Worm (Caenorhabditis elegans) whole organism, early embryonic: ENCODE measurements around the gene fbxo-11.2.

Source experiments
- B0310.2 ChIP-seq: sonication (generic microtip); optimal IDR thresholded peaks from 2 replicates; lab custom pipeline; 2016; ENCODE audit warnings: mild to moderate bottlenecking, missing genetic modification characterization, missing compliant biosample characterization
- F13C5.2 ChIP-seq: sonication (generic microtip); optimal IDR thresholded peaks from 2 replicates; lab custom pipeline; 2017; ENCODE audit warnings: mild to moderate bottlenecking, missing genetic modification characterization, inconsistent platforms, missing compliant biosample characterization
- aly-1 ChIP-seq: sonication (generic microtip); optimal IDR thresholded peaks from 2 replicates; lab custom pipeline; 2016; ENCODE audit warnings: missing genetic modification characterization, missing compliant biosample characterization
- ama-1 ChIP-seq: fragments of 150-350 bp; optimal IDR thresholded peaks from 2 replicates; lab custom pipeline; 2014
- ceh-13 ChIP-seq: fragments of 200-800 bp; sonication (Bioruptor generic); optimal IDR thresholded peaks from 2 replicates; lab custom pipeline; 2018; ENCODE audit warnings: mild to moderate bottlenecking, missing genetic modification characterization, missing compliant biosample characterization
- ceh-36 ChIP-seq: sonication (generic microtip); optimal IDR thresholded peaks from 2 replicates; lab custom pipeline; 2016; ENCODE audit warnings: missing genetic modification characterization, inconsistent platforms, missing compliant biosample characterization
- ets-7 ChIP-seq: sonication (generic microtip); optimal IDR thresholded peaks from 2 replicates; lab custom pipeline; 2016; ENCODE audit warnings: missing genotype, missing genetic modification characterization, missing compliant biosample characterization
- flt-1 ChIP-seq: fragments of 200-800 bp; sonication (Bioruptor generic); IDR thresholded peaks from 2 replicates; pipeline ENCODE4 v1.3.6; 2022; ENCODE audit warnings: missing genetic modification characterization, missing compliant biosample characterization
- hmbx-1 ChIP-seq: sonication (generic microtip); optimal IDR thresholded peaks from 2 replicates; lab custom pipeline; 2016; ENCODE audit warnings: mild to moderate bottlenecking, missing genetic modification characterization, missing compliant biosample characterization
- hmg-4 ChIP-seq: fragments of 200-800 bp; sonication (Bioruptor generic); optimal IDR thresholded peaks from 2 replicates; lab custom pipeline; 2018; ENCODE audit warnings: mild to moderate bottlenecking, missing genetic modification characterization, missing compliant biosample characterization
- hnd-1 ChIP-seq: sonication (generic microtip); optimal IDR thresholded peaks from 2 replicates; lab custom pipeline; 2016; ENCODE audit warnings: missing genetic modification characterization, missing compliant biosample characterization
- pes-1 ChIP-seq: fragments of 200-800 bp; sonication (Bioruptor generic); IDR thresholded peaks from 2 replicates; pipeline ENCODE4 v1.3.6; 2022; ENCODE audit warnings: missing genetic modification reagents, missing genetic modification characterization, missing compliant biosample characterization
- scrt-1 ChIP-seq: fragments of 200-800 bp; sonication (Bioruptor generic); IDR thresholded peaks from 2 replicates; pipeline ENCODE4 v1.3.6; 2022; ENCODE audit warnings: missing genetic modification characterization, missing compliant biosample characterization
- sea-1 ChIP-seq: fragments of 200-800 bp; sonication (Bioruptor generic); conservative IDR thresholded peaks from 2 replicates; pipeline ENCODE4 v1.3.6; 2022; ENCODE audit warnings: missing genetic modification characterization, missing compliant biosample characterization
- tbx-11 ChIP-seq: fragments of 200-800 bp; sonication (Bioruptor generic); IDR thresholded peaks from 2 replicates; pipeline ENCODE4 v1.3.6; 2022; ENCODE audit warnings: missing genetic modification characterization, missing compliant biosample characterization
- tbx-37 ChIP-seq: fragments of 200-800 bp; sonication (Bioruptor generic); conservative IDR thresholded peaks from 2 replicates; pipeline ENCODE4 v1.3.6; 2022; ENCODE audit warnings: missing genetic modification reagents, missing genetic modification characterization, missing compliant biosample characterization
- tra-4 ChIP-seq: sonication (generic microtip); optimal IDR thresholded peaks from 2 replicates; lab custom pipeline; 2017; ENCODE audit warnings: missing genetic modification characterization, missing compliant biosample characterization

The fbxo-11.2 gene

DNA sequence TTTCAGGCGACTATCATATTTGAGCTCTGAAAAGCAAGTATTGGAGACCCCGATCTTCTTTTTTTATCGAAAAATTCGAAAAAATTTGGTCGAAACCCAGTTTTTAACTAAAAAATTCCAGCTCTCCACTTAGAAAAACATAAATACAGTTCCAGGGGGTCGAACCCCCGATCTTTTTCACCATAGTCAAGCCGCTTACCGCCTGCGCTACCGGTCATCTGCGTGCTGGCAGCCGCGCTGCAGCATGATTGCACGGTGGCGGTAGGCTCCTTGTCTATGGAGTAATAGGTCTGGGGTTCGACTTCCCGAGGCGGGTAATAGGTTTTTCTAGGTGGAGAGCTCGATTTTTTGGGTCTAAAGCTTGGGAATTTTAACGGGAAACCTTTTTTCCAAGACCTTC lies 43.3 kb downstream of the fbxo-11.2 start, which contains the start of gene clc-24:
TSS of gene clc-24 (plus strand) at position 263 of the 400 bp plus-strand sequence.
- no peak for TF ChIP-seq tbx-37 (GFP tag; lab: Robert Waterston, UW)
- no peak for TF ChIP-seq hmbx-1 (tag; lab: Kevin White, UChicago)
- no peak for TF ChIP-seq ceh-36 (tag; lab: Kevin White, UChicago)
- TF ChIP-seq F13C5.2 (tag; lab: Kevin White, UChicago) = no peak
- TF ChIP-seq tbx-11 (GFP tag; lab: Robert Waterston, UW) = no peak
- no peak for TF ChIP-seq ceh-13 (GFP tag; lab: Kevin White, UChicago)
- no peak for TF ChIP-seq hnd-1 (tag; lab: Kevin White, UChicago)
- TF ChIP-seq ama-1 (lab: Kevin White, UChicago) = no peak
- TF ChIP-seq ets-7 (tag; lab: Kevin White, UChicago) = no peak
- no peak for TF ChIP-seq tra-4 (tag; lab: Kevin White, UChicago)
- no peak for TF ChIP-seq sea-1
- no peak for TF ChIP-seq aly-1 (tag; lab: Kevin White, UChicago)
- no peak for TF ChIP-seq hmg-4 (GFP tag; lab: Kevin White, UChicago)

DNA sequence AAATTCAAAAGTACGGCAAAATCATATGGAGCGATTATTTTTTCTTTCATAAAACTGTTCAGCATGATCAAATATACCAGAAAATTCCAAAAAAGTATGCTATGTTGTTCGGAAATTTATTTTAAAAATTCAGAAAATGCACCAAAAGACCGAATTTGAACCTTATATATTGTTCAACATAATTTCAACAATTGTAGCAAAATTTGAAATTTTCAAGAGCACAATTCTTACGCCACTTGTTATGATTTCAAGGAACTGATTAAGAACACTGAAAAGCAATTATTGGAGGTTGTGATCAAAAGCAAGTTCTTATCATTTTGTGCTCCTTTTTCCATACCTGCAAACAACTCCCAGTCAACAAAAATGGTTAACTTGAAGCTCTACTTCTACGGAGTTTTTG lies 45.0 kb downstream of the fbxo-11.2 start, which contains the start of gene clc-27:
TSS of gene clc-27 (plus strand) at position 301 of the 400 bp plus-strand sequence.
- no peak for TF ChIP-seq scrt-1 (GFP tag; lab: Robert Waterston, UW)

DNA sequence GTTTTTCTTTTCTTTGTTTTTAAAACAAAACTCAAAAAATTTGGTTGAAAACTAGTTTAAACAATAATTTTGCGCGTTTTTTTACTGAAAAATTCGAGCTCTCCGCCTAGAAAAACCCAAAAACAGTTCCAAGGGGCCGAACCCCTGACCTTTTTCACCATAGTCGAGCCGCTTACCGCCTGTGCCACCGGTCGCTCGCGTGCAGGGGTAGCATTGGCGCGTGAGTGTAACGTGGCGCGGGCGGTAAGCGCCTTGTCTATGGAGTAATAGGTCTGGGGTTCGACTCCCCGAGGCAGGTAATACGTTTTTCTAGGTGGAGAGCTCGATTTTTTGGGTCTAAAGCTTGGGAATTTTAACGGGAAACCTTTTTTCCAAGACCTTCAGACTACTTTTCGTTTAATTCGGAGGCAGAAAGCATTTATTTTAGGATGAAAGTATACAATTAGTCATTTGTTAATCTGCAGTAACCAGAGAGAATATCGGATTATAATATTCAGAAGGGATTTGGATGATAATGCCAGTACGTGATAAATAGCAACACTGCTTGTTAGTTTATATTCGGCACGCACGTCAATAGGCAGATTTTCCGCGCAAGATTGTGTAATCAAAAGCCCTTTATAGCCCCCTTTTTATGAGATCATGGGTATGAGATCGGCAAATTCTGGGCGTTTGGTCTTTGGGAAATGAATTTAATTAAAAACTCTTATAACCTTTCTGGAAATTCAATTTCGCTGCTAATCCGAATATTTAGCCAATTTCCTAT lies 45.7 kb downstream of the fbxo-11.2 start:
- no peak for TF ChIP-seq aly-1 (tag; lab: Kevin White, UChicago)
- no peak for TF ChIP-seq F13C5.2 (tag; lab: Kevin White, UChicago)
- no peak for TF ChIP-seq ceh-13 (GFP tag; lab: Kevin White, UChicago)
- no peak for TF ChIP-seq ets-7 (tag; lab: Kevin White, UChicago)
- TF ChIP-seq hnd-1 (tag; lab: Kevin White, UChicago) = no peak
- no peak for TF ChIP-seq sea-1
- no peak for TF ChIP-seq B0310.2
- TF ChIP-seq ama-1 (lab: Kevin White, UChicago) = no peak
- TF ChIP-seq tra-4 (tag; lab: Kevin White, UChicago) = no peak

DNA sequence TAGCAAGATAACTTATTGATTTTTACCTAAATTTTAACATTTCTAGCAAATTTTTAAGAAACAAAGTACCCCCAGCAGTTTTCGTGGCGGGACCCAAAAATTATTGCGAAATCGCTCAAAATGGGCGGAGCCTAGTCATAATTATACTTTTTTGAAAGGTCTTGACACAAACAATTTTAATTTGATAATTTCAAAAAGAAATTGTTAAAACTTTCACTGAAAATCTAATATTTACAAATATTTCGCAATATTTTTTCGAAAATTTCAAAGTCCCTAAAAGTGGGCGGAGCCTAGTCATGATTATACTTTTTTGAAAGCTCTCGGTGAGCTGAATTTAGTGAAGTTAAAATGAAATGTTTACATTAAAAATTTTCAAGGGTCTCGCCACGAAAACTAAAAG lies 48.6 kb downstream of the fbxo-11.2 start:
- TF ChIP-seq sea-1 (no peak), F13C5.2 (tag; lab: Kevin White, UChicago) (no peak), scrt-1 (GFP tag; lab: Robert Waterston, UW) (no peak), ceh-36 (tag; lab: Kevin White, UChicago) (no peak), aly-1 (tag; lab: Kevin White, UChicago) (no peak), ama-1 (lab: Kevin White, UChicago) (no peak), B0310.2 (no peak), tbx-37 (GFP tag; lab: Robert Waterston, UW) (no peak)

DNA sequence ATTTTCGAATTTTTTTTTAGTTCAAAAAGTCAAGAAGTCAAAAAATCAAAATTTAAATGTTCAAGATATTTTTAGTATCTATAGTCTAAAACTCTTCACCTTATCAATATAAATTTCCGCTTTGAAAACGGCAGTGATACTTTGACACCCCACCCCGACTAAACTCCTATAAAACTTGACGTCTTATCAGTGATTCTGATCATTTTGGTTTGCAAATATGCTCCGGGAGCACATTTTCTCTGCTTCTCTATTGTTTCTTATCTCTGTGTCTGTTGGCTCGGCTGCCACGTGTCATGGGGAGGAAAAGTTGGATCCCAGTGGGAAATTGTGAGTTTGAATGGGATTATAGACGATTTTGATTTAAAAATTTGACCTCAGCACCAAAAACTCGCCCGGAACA lies 50.5 kb downstream of the fbxo-11.2 start, which contains the start of gene clec-150:
TSS of gene clec-150 (plus strand) at position 198 of the 400 bp plus-strand sequence.
- no peak for TF ChIP-seq tbx-11 (GFP tag; lab: Robert Waterston, UW)
- no peak for TF ChIP-seq B0310.2
- no peak for TF ChIP-seq aly-1 (tag; lab: Kevin White, UChicago)
- TF ChIP-seq F13C5.2 (tag; lab: Kevin White, UChicago) = no peak

DNA sequence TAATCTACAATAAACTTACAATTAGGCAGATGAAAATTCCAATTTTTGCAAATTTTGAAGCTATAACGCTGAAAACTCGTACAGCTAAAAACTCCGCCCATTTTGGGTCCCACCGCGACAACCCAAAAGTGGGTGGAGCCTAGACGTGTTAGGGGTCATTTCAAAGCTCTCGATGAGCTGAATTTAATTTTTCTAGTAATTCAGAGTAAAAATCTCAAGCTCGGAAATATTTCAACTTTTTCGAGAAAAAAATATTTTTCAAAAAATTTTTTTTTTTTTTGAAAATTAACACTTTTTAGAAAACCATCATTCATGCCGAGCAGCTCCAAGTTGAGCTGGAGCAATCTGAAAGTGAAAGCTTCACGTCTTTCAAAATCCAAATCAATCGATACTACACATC lies 51.7 kb downstream of the fbxo-11.2 start, which contains the start of gene R06B10.7:
TSS of gene R06B10.7 (minus strand) at position 101 of the 400 bp plus-strand sequence.
- no peak for TF ChIP-seq flt-1 (GFP tag; lab: Robert Waterston, UW)
- TF ChIP-seq ceh-13 (GFP tag; lab: Kevin White, UChicago) = no peak
- TF ChIP-seq aly-1 (tag; lab: Kevin White, UChicago) = no peak
- no peak for TF ChIP-seq sea-1

- TF ChIP-seq B0310.2 (no peak), hmbx-1 (tag; lab: Kevin White, UChicago) (no peak), tra-4 (tag; lab: Kevin White, UChicago) (no peak), ceh-13 (GFP tag; lab: Kevin White, UChicago) (no peak), F13C5.2 (tag; lab: Kevin White, UChicago) (no peak), sea-1 (no peak), aly-1 (tag; lab: Kevin White, UChicago) (no peak), pes-1 (GFP tag; lab: Robert Waterston, UW) (no peak)
These were observed 54.2 kb downstream of the fbxo-11.2 start for ce11 chrIII:998855-999254.

DNA sequence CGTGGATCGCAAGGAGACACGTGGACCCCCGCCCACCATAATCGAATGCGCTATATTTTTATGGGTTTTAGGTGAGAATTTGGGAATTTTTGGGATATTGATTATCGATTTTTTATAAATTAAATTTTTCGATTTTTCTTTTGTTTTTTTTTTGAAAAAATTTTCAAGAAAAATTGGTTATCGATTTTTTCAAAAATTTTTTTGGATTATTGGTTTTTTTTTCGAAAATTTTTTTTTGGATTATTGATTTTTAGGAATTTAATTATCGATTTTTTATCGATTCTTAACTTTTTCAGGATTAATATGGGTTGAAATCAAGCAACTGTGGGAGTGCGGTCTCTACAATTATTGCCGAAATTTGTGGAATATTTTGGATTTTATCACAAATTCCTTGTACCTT lies 56.5 kb downstream of the fbxo-11.2 start:
- no peak for TF ChIP-seq tra-4 (tag; lab: Kevin White, UChicago)
- TF ChIP-seq tbx-11 (GFP tag; lab: Robert Waterston, UW) = no peak
- no peak for TF ChIP-seq hnd-1 (tag; lab: Kevin White, UChicago)
- no peak for TF ChIP-seq hmbx-1 (tag; lab: Kevin White, UChicago)
- TF ChIP-seq tbx-37 (GFP tag; lab: Robert Waterston, UW) = no peak
- no peak for TF ChIP-seq flt-1 (GFP tag; lab: Robert Waterston, UW)
- no peak for TF ChIP-seq aly-1 (tag; lab: Kevin White, UChicago)
- no peak for TF ChIP-seq B0310.2
- no peak for TF ChIP-seq sea-1
- TF ChIP-seq ceh-36 (tag; lab: Kevin White, UChicago) = no peak
